Fruit fly (Drosophila melanogaster): ENCODE measurements around the gene MtnA.

Gene MtnA

DNA sequence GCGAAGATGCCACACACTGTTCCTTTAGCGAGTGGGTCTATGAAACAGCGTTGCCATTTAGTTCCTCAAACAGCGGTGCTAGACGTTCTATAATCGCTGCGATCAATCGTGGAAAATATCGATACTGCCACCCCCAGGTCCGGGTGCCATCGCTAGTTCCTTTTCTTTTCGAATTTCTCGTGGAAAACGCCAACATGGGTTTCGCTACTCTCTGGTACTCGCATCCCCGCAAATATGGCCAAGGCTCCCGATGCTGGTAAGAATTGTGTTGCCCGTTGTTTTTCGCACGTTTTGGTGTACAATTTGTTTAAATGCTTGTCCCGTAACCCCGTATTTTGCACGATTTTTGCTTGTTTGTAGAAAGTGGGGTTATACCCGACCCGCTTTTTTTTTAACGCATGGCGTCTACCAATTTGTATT is 6.2 kb downstream of the MtnA start, which contains the start of gene RpS29 (continued):
- TF ChIP-seq CG15336 (GFP tag; IDR thresholded peaks at IDR 0.05) (no peak), CG16779 (tag; optimal IDR thresholded peaks at IDR 0.05) (no peak), CG8319 (GFP tag; optimal IDR thresholded peaks at IDR 0.05) (no peak), CG3919 (GFP tag; optimal IDR thresholded peaks at IDR 0.05) (peak; percentile 73), svp (GFP tag) (peak; percentile 67), pdm3 (GFP tag; optimal IDR thresholded peaks at IDR 0.05) (peak; percentile 55), net (GFP tag; optimal IDR thresholded peaks at IDR 0.05) (peak; percentile 34), Hr38 (GFP tag; optimal IDR thresholded peaks at IDR 0.05) (peak; percentile 4), achi (GFP tag; optimal IDR thresholded peaks at IDR 0.05) (peak; percentile 29), CG9139 (GFP tag; optimal IDR thresholded peaks at IDR 0.05) (peak; percentile 34), CG4318 (GFP tag; optimal IDR thresholded peaks at IDR 0.05) (no peak), Sox15 (GFP tag; optimal IDR thresholded peaks at IDR 0.05) (peak; percentile 33)

DNA sequence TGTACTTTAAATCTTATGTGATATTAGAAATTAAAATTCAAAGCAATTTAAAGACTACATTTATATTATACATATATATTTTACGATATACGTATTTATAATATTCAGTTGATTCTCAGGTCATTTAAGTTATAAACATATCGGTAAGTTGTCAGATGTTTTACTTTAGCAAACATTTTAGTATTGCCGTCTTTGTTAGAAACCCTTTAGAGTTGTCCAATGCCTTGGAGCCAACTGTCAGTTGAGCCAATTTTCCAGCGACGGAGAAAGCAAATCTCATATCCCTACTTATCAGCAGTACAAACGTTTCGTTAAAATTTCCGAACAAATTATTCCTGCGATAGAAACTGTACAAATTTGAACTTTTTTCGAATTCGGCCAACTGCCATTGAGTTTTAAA is 9.3 kb downstream of the MtnA start, which contains the start of gene topi:
Gene topi (plus strand): TSS at position 301 of the 400 bp plus-strand sequence.
- TF ChIP-seq CG9139 (GFP tag; optimal IDR thresholded peaks at IDR 0.05): no peak
- no peak for TF ChIP-seq esn (GFP tag; optimal IDR thresholded peaks at IDR 0.05)
- no peak for TF ChIP-seq CG11762 (GFP tag; optimal IDR thresholded peaks at IDR 0.05; ENCODE audit: insufficient read depth)
- TF ChIP-seq ss (GFP tag; optimal IDR thresholded peaks at IDR 0.05): no peak
- TF ChIP-seq fd85E (GFP tag; optimal IDR thresholded peaks at IDR 0.05): no peak
- no peak for TF ChIP-seq OdsH (GFP tag; optimal IDR thresholded peaks at IDR 0.05)
- no peak for TF ChIP-seq dac (GFP tag; optimal IDR thresholded peaks at IDR 0.05)
- no peak for TF ChIP-seq acj6 (GFP tag; optimal IDR thresholded peaks at IDR 0.05)
- no peak for TF ChIP-seq Smox (GFP tag; optimal IDR thresholded peaks at IDR 0.05)

DNA sequence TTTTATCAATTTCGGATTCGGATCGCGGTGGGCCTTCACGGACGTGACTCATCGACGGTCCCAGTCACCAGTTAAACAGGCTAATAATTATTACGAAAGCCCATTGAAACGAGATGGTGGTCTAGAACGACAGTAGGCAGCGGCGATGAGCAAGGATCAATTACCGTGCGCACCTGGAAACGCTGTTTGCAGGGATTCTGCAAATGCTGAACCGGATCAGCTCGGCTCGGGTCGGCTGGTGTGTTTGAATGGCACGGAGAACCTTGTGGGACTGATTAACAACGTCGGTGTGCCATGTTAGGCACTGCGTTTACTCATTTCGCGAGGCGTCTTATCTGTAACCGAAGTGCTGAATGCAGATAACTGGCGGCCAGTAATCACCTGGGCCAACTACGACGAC is 10.0 kb downstream of the MtnA start, which contains the start of gene Whamy:
Gene Whamy (minus strand): TSS at position 273 of the 400 bp plus-strand sequence.
- TF ChIP-seq Eip78C (GFP tag) (peak; percentile 26), Sox15 (GFP tag; optimal IDR thresholded peaks at IDR 0.05) (no peak), topi (GFP tag; optimal IDR thresholded peaks at IDR 0.05) (peak; percentile 13), CG3032 (tag; optimal IDR thresholded peaks at IDR 0.05) (no peak), vri (GFP tag; optimal IDR thresholded peaks at IDR 0.05) (peak; percentile 88), svp (GFP tag) (peak; percentile 72), ss (GFP tag; optimal IDR thresholded peaks at IDR 0.05) (peak in 1 of 2 experiments; percentile 8), CG16779 (tag; optimal IDR thresholded peaks at IDR 0.05) (peak; percentile 12)

DNA sequence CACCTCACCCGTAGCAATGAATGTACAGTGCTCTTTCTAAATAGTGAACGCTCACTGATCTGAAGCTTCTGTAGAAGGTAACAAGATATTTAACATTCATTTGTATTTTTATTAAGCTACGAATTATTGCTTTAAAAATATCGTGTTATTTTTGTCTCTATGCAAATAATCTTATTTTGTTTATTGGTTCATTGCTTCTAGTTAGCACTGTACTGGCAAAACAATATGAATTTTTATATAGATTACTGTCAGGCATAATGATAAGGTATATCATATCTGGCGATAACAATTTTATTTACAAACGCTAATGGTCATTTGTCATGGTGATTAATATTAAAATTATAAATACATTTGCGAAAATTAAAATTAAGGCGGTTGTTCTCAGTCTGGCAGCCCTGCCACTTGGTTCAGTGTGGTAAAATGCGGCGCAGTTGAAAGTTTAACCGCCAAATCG is 12.6 kb downstream of the MtnA start, which contains the start of gene CG9471:
Gene CG9471 (minus strand): TSS at position 24 of the 454 bp plus-strand sequence.
- TF ChIP-seq fd85E (GFP tag; optimal IDR thresholded peaks at IDR 0.05) (peak; percentile 83), CG11294 (GFP tag; IDR thresholded peaks at IDR 0.05) (peak; percentile 90), vri (GFP tag; optimal IDR thresholded peaks at IDR 0.05) (peak; percentile 98), CG3919 (GFP tag; optimal IDR thresholded peaks at IDR 0.05) (peak; percentile 96), pdm3 (GFP tag; optimal IDR thresholded peaks at IDR 0.05) (peak; percentile 97), Eip93F (GFP tag; optimal IDR thresholded peaks at IDR 0.05) (peak; percentile 94), eg (GFP tag; IDR thresholded peaks at IDR 0.05) (peak; percentile 97), CG6163 (GFP tag; IDR thresholded peaks at IDR 0.05) (peak; percentile 97), CG16779 (tag; optimal IDR thresholded peaks at IDR 0.05) (peak; percentile 85), dsx (GFP tag; optimal IDR thresholded peaks at IDR 0.05; ENCODE audit: poor library complexity, severe bottlenecking) (peak; percentile 93), acj6 (GFP tag; optimal IDR thresholded peaks at IDR 0.05) (peak; percentile 96), CG6792 (GFP tag; optimal IDR thresholded peaks at IDR 0.05) (peak; percentile 96), ss (GFP tag; optimal IDR thresholded peaks at IDR 0.05) (peak; percentile 81 to 89), CG9139 (GFP tag; optimal IDR thresholded peaks at IDR 0.05) (peak; percentile 80), CG34406 (GFP tag; optimal IDR thresholded peaks at IDR 0.05) (peak; percentile 95), Gug (GFP tag; IDR thresholded peaks at IDR 0.05) (peak; percentile 91), Lpt (GFP tag; optimal IDR thresholded peaks at IDR 0.05) (peak; percentile 87), fkh (GFP tag; optimal IDR thresholded peaks at IDR 0.05) (peak; percentile 79), Ets21C (GFP tag; optimal IDR thresholded peaks at IDR 0.05) (peak; percentile 94), net (GFP tag; optimal IDR thresholded peaks at IDR 0.05) (peak; percentile 95), CG8119 (GFP tag; IDR thresholded peaks at IDR 0.05) (peak; percentile 95), cyc (GFP tag; optimal IDR thresholded peaks at IDR 0.05) (peak; percentile 96), spab (GFP tag; optimal IDR thresholded peaks at IDR 0.05) (peak; percentile 82), salr (GFP tag; optimal IDR thresholded peaks at IDR 0.05) (peak; percentile 76 to 91), fd59A (GFP tag; optimal IDR thresholded peaks at IDR 0.05) (peak; percentile 78), dac (GFP tag; optimal IDR thresholded peaks at IDR 0.05) (peak; percentile 60), CG10669 (GFP tag; optimal IDR thresholded peaks at IDR 0.05) (peak; percentile 91), CG32006 (GFP tag; optimal IDR thresholded peaks at IDR 0.05) (peak; percentile 90), Ets96B (tag; optimal IDR thresholded peaks at IDR 0.05) (peak; percentile 90), CG11762 (GFP tag; optimal IDR thresholded peaks at IDR 0.05; ENCODE audit: insufficient read depth) (peak; percentile 94), CG31627 (GFP tag; optimal IDR thresholded peaks at IDR 0.05) (peak; percentile 97)

Data from whole organism, prepupa.